Worm (Caenorhabditis elegans) whole organism, L2 larva: ENCODE results near the gene C25F9.14.

Source experiments
- C34F6.9 ChIP-seq: fragments of 150-350 bp; optimal IDR thresholded peaks from 2 replicates; lab custom pipeline; 2014; ENCODE audit warnings: missing biosample characterization, missing genetic modification characterization
- crh-2 ChIP-seq: sonication (generic microtip); optimal IDR thresholded peaks from 2 replicates; lab custom pipeline; 2017; ENCODE audit warnings: missing biosample characterization, missing genetic modification characterization
- dmd-4 ChIP-seq: sonication (generic microtip); optimal IDR thresholded peaks from 2 replicates; lab custom pipeline; 2017; ENCODE audit warnings: missing biosample characterization, missing genetic modification characterization
- egl-27 ChIP-seq: sonication (generic microtip); optimal IDR thresholded peaks from 3 replicates; lab custom pipeline; 2017; ENCODE audit warnings: missing biosample characterization, missing genetic modification reagents, missing genetic modification characterization
- lin-11 ChIP-seq: fragments of 150-350 bp; sonication (generic microtip); optimal IDR thresholded peaks from 2 replicates; lab custom pipeline; 2014; ENCODE audit warnings: missing biosample characterization, missing genetic modification characterization, inconsistent platforms, mixed read lengths
- nhr-23 ChIP-seq: fragments of 150-350 bp; optimal IDR thresholded peaks from 2 replicates; lab custom pipeline; 2014; ENCODE audit warnings: missing biosample characterization, missing genetic modification reagents, missing genetic modification characterization
- nhr-237 ChIP-seq: fragments of 150-350 bp; optimal IDR thresholded peaks from 2 replicates; lab custom pipeline; 2014; ENCODE audit warnings: missing biosample characterization, missing genetic modification characterization
- nhr-77 ChIP-seq: fragments of 150-350 bp; optimal IDR thresholded peaks from 2 replicates; lab custom pipeline; 2014; ENCODE audit warnings: missing biosample characterization, missing genetic modification characterization
- zag-1 ChIP-seq: fragments of 150-350 bp; optimal IDR thresholded peaks from 2 replicates; lab custom pipeline; 2014; ENCODE audit warnings: missing biosample characterization, missing genetic modification characterization
- ztf-1 ChIP-seq: fragments of 200-800 bp; sonication (Bioruptor generic); conservative IDR thresholded peaks from 2 replicates; pipeline ENCODE4 v1.3.6; 2022; ENCODE audit warnings: missing genetic modification characterization, missing compliant biosample characterization
- ztf-11 ChIP-seq: sonication (generic microtip); optimal IDR thresholded peaks from 2 replicates; lab custom pipeline; 2017; ENCODE audit warnings: missing biosample characterization, missing genetic modification characterization

DNA sequence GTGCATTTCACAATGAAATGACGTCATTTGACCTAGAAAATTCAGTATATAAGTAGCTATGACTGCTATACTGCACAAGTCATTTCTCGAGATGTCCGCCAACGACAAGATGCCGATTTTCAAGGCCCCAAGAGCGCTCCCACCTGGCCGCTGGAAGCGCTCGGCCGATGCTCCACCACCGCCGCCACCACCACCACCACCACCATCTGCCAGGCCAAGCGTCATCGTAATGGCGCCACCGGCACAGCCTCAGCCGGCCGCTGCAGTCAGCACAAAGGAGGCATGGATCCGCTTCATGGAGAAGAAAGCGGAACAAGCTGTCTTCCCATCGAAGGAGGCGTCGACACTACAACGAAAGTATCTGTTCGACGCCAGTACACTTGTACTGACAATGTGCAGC is 49.0 kb downstream of the C25F9.14 start, which contains the start of gene Y43F8B.28:
- TF ChIP-seq crh-2: no peak
- no peak for TF ChIP-seq nhr-77
- no peak for TF ChIP-seq ztf-11
- no peak for TF ChIP-seq ztf-1 (GFP tag; lab: Robert Waterston, UW)
- TF ChIP-seq nhr-23 (tag; lab: Kevin White, UChicago): no peak
- TF ChIP-seq egl-27 (tag; lab: Kevin White, UChicago): no peak
- TF ChIP-seq C34F6.9 (tag; lab: Kevin White, UChicago): no peak
- no peak for TF ChIP-seq zag-1 (tag; lab: Kevin White, UChicago)
- TF ChIP-seq lin-11: no peak
- TF ChIP-seq dmd-4 (tag; lab: Kevin White, UChicago): no peak
- TF ChIP-seq nhr-237: no peak
